ENCODE assay signal across 1 fruit fly cellular context in the genomic region with DNA sequence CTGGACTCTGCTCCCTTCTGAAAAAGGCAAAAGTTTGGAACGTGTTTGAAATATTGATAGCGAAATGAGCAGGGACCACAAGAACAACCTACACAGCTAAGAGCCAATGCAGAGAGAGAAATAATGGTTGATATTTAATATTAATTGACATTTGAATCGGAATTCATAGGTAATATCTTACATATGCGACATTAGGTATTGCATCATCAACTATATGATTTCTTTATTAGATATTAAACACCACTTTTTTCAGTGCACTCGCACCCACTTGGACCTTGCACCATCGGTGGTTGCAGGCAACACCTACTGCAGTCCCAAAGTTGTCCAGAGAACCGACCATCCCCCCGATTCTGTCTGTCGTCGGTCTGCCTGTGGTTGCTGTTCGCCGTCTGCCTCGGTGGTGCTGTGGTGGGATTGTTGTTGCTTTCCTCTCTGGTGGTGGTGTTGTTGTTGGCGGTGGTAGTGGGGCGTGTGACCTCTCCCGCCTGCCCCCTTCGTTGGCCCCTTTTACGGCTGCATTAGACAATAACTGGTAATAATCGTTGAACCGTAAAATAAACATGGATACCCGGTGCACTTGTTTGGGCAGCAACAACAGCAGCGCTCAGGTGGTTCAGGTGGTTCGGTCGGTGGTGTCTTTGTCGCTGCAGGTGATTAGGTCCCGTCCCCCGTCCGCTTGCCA.
TF ChIP-seq lines count a peak whose summit lies in the region.

No protein-coding gene starts in this region.

TF ChIP-seq in whole organism, embryonic, 481 proteins besides CTCF, POLR2A, EP300 and RAD21 (continued from another document and continues in another):
- TF ChIP-seq pan (optimal IDR thresholded peaks at IDR 0.05; lab: Kevin White, UChicago) (no peak), pan (GFP tag; optimal IDR thresholded peaks at IDR 0.05 in 1 of 2, IDR thresholded peaks at IDR 0.05 in 1 of 2) (peak in 1 of 2 experiments; percentile 48), Lhr (GFP tag; optimal IDR thresholded peaks at IDR 0.05; lab: Kevin White, UChicago) (peak; percentile 36), CG34422 (GFP tag; IDR thresholded peaks at IDR 0.05; lab: Robert Waterston, UW) (peak; percentile 64; the same call in 2 of the 3 replicates), MTF-1 (GFP tag; optimal IDR thresholded peaks at IDR 0.05; lab: Kevin White, UChicago; ENCODE audit: borderline replicate concordance) (no peak), HLH54F (GFP tag; optimal IDR thresholded peaks at IDR 0.05; lab: Kevin White, UChicago) (no peak), dati (GFP tag; IDR thresholded peaks at IDR 0.05; lab: Robert Waterston, UW) (no peak), CG6689 (GFP tag; IDR thresholded peaks at IDR 0.05; lab: Robert Waterston, UW) (peak; percentile 74), jing (GFP tag; optimal IDR thresholded peaks at IDR 0.05; lab: Kevin White, UChicago) (peak; percentile 54), en (GFP tag; optimal IDR thresholded peaks at IDR 0.05; lab: Kevin White, UChicago) (no peak), ranshi (GFP tag; IDR thresholded peaks at IDR 0.05; lab: Robert Waterston, UW) (0 out of 2 replicates have a peak, but pooled peaks have one; percentile 27), CG10209 (GFP tag; optimal IDR thresholded peaks at IDR 0.05; lab: Kevin White, UChicago) (peak; percentile 62), Doc2 (GFP tag; IDR thresholded peaks at IDR 0.05; lab: Robert Waterston, UW) (0 out of 2 replicates have a peak, but pooled peaks have one; percentile 8), CG12071 (GFP tag; optimal IDR thresholded peaks at IDR 0.05; lab: Kevin White, UChicago) (peak; percentile 14), cad (GFP tag; optimal IDR thresholded peaks at IDR 0.05; lab: Kevin White, UChicago) (no peak), lbe (GFP tag; optimal IDR thresholded peaks at IDR 0.05; lab: Kevin White, UChicago) (no peak), sna (GFP tag; IDR thresholded peaks at IDR 0.05; lab: Robert Waterston, UW; ENCODE audit: partially characterized antibody) (no peak), CG16863 (GFP tag; optimal IDR thresholded peaks at IDR 0.05; lab: Kevin White, UChicago) (peak; percentile 35), pb (GFP tag; optimal IDR thresholded peaks at IDR 0.05; lab: Kevin White, UChicago) (no peak), Poxn (GFP tag; IDR thresholded peaks at IDR 0.05; lab: Robert Waterston, UW) (no peak), ems (GFP tag; optimal IDR thresholded peaks at IDR 0.05; lab: Kevin White, UChicago) (no peak), CG4854 (GFP tag; optimal IDR thresholded peaks at IDR 0.05; lab: Kevin White, UChicago) (peak; percentile 5), Dfd (GFP tag; optimal IDR thresholded peaks at IDR 0.05; lab: Kevin White, UChicago) (no peak), CG12219 (GFP tag; optimal IDR thresholded peaks at IDR 0.05; lab: Kevin White, UChicago) (peak; percentile 56), lilli (GFP tag; optimal IDR thresholded peaks at IDR 0.05; lab: Kevin White, UChicago) (no peak), CG7372 (GFP tag; IDR thresholded peaks at IDR 0.05; lab: Robert Waterston, UW) (peak; percentile 62; the same call in 1 of the 2 replicates), CG17328 (GFP tag; IDR thresholded peaks at IDR 0.05; lab: Robert Waterston, UW) (peak; percentile 80), insv (GFP tag; optimal IDR thresholded peaks at IDR 0.05; lab: Kevin White, UChicago) (no peak), Mes4 (GFP tag; optimal IDR thresholded peaks at IDR 0.05; lab: Kevin White, UChicago) (no peak), Hr39 (optimal IDR thresholded peaks at IDR 0.05; lab: Kevin White, UChicago) (no peak), Hr3 (GFP tag; optimal IDR thresholded peaks at IDR 0.05; lab: Kevin White, UChicago) (peak; percentile 31), tap (tag; optimal IDR thresholded peaks at IDR 0.05; lab: Kevin White, UChicago) (peak; percentile 69), Chrac-16 (GFP tag; optimal IDR thresholded peaks at IDR 0.05; lab: Kevin White, UChicago) (peak; percentile 50), Hand (GFP tag; optimal IDR thresholded peaks at IDR 0.05; lab: Kevin White, UChicago) (no peak), CG17186 (GFP tag; optimal IDR thresholded peaks at IDR 0.05; lab: Kevin White, UChicago) (no peak), Bgb (GFP tag; IDR thresholded peaks at IDR 0.05; lab: Robert Waterston, UW; ENCODE audit: partially characterized antibody) (no peak), dmrt11E (tag; optimal IDR thresholded peaks at IDR 0.05; lab: Kevin White, UChicago) (peak; percentile 83), stc (GFP tag; IDR thresholded peaks at IDR 0.05; lab: Robert Waterston, UW) (peak; percentile 65; the same call in 1 of the 2 replicates), da (GFP tag; optimal IDR thresholded peaks at IDR 0.05; lab: Kevin White, UChicago) (no peak), Atf6 (GFP tag; IDR thresholded peaks at IDR 0.05; lab: Robert Waterston, UW) (peak; percentile 11; the same call in 1 of the 2 replicates), lab (GFP tag; optimal IDR thresholded peaks at IDR 0.05; lab: Kevin White, UChicago) (peak; percentile 38), sqz (GFP tag; optimal IDR thresholded peaks at IDR 0.05; lab: Kevin White, UChicago) (peak; percentile 29), abd-A (tag; optimal IDR thresholded peaks at IDR 0.05; lab: Kevin White, UChicago) (no peak), CG6254 (GFP tag; optimal IDR thresholded peaks at IDR 0.05; lab: Kevin White, UChicago) (peak; percentile 76), CG15696 (tag; optimal IDR thresholded peaks at IDR 0.05; lab: Kevin White, UChicago) (peak; percentile 40), CG12391 (tag; optimal IDR thresholded peaks at IDR 0.05; lab: Kevin White, UChicago) (peak; percentile 78), CG8359 (GFP tag; optimal IDR thresholded peaks at IDR 0.05; lab: Kevin White, UChicago; ENCODE audit: borderline replicate concordance) (peak; percentile 10), sc (optimal IDR thresholded peaks at IDR 0.05; lab: Kevin White, UChicago) (no peak), sc (GFP tag; optimal IDR thresholded peaks at IDR 0.05; lab: Kevin White, UChicago) (peak; percentile 52), fd64A (GFP tag; optimal IDR thresholded peaks at IDR 0.05; lab: Kevin White, UChicago) (no peak), CG11504 (tag; optimal IDR thresholded peaks at IDR 0.05; lab: Kevin White, UChicago) (peak; percentile 60), CG33557 (GFP tag; optimal IDR thresholded peaks at IDR 0.05; lab: Kevin White, UChicago) (no peak), CG9727 (GFP tag; optimal IDR thresholded peaks at IDR 0.05; lab: Kevin White, UChicago) (peak; percentile 80), NfI (GFP tag; optimal IDR thresholded peaks at IDR 0.05; lab: Kevin White, UChicago) (peak; percentile 16), Taf1 (GFP tag; IDR thresholded peaks at IDR 0.05; lab: Robert Waterston, UW) (no peak), CG18619 (GFP tag; optimal IDR thresholded peaks at IDR 0.05; lab: Kevin White, UChicago) (peak; percentile 40), slbo (GFP tag; IDR thresholded peaks at IDR 0.05; lab: Robert Waterston, UW) (peak; percentile 35), CG31365 (tag; optimal IDR thresholded peaks at IDR 0.05; lab: Kevin White, UChicago) (no peak), ind (GFP tag; optimal IDR thresholded peaks at IDR 0.05; lab: Kevin White, UChicago) (peak; percentile 4), Dp (GFP tag; optimal IDR thresholded peaks at IDR 0.05; lab: Kevin White, UChicago) (no peak), bcd (GFP tag; optimal IDR thresholded peaks at IDR 0.05; lab: Kevin White, UChicago) (peak; percentile 60), mam (GFP tag; optimal IDR thresholded peaks at IDR 0.05; lab: Kevin White, UChicago) (peak; percentile 7), stwl (tag; optimal IDR thresholded peaks at IDR 0.05; lab: Kevin White, UChicago) (peak; percentile 11), BEAF-32 (GFP tag; optimal IDR thresholded peaks at IDR 0.05; lab: Kevin White, UChicago) (no peak), ken (GFP tag; IDR thresholded peaks at IDR 0.05; lab: Robert Waterston, UW) (peak; percentile 67), CG32772 (GFP tag; IDR thresholded peaks at IDR 0.05; lab: Robert Waterston, UW) (peak; percentile 61), slp2 (GFP tag; optimal IDR thresholded peaks at IDR 0.05; lab: Kevin White, UChicago) (peak; percentile 20), CG8765 (GFP tag; IDR thresholded peaks at IDR 0.05; lab: Robert Waterston, UW) (peak; percentile 39; the same call in 1 of the 2 replicates), jumu (GFP tag; optimal IDR thresholded peaks at IDR 0.05; lab: Kevin White, UChicago) (no peak), luna (GFP tag; optimal IDR thresholded peaks at IDR 0.05; lab: Kevin White, UChicago) (no peak), gce (GFP tag; IDR thresholded peaks at IDR 0.05; lab: Robert Waterston, UW) (0 out of 3 replicates have a peak, but pooled peaks have one; percentile 13), corto (GFP tag; optimal IDR thresholded peaks at IDR 0.05; lab: Kevin White, UChicago) (peak; percentile 23), CG9876 (GFP tag; optimal IDR thresholded peaks at IDR 0.05; lab: Kevin White, UChicago) (no peak), trh (GFP tag; optimal IDR thresholded peaks at IDR 0.05; lab: Kevin White, UChicago) (no peak), CG13424 (tag; optimal IDR thresholded peaks at IDR 0.05; lab: Kevin White, UChicago) (peak; percentile 62), CG10431 (GFP tag; optimal IDR thresholded peaks at IDR 0.05; lab: Kevin White, UChicago) (no peak), CG5953 (GFP tag; IDR thresholded peaks at IDR 0.05; lab: Robert Waterston, UW) (0 out of 2 replicates have a peak, but pooled peaks have one; percentile 32), CG6683 (GFP tag; optimal IDR thresholded peaks at IDR 0.05; lab: Kevin White, UChicago) (no peak), CG4328 (GFP tag; optimal IDR thresholded peaks at IDR 0.05; lab: Kevin White, UChicago) (no peak), trem (tag; optimal IDR thresholded peaks at IDR 0.05; lab: Kevin White, UChicago) (peak; percentile 51), Dip3 (GFP tag; optimal IDR thresholded peaks at IDR 0.05; lab: Kevin White, UChicago) (no peak), grn (GFP tag; optimal IDR thresholded peaks at IDR 0.05; lab: Kevin White, UChicago) (no peak), CG31441 (GFP tag; IDR thresholded peaks at IDR 0.05; lab: Robert Waterston, UW) (peak; percentile 54), org-1 (GFP tag; optimal IDR thresholded peaks at IDR 0.05; lab: Kevin White, UChicago) (peak; percentile 40), Dad (GFP tag; optimal IDR thresholded peaks at IDR 0.05; lab: Kevin White, UChicago) (no peak), nerfin-1 (tag; optimal IDR thresholded peaks at IDR 0.05; lab: Kevin White, UChicago) (peak; percentile 59), lola (GFP tag; optimal IDR thresholded peaks at IDR 0.05; lab: Kevin White, UChicago) (peak in 1 of 3 experiments; percentile 72), CG8388 (GFP tag; optimal IDR thresholded peaks at IDR 0.05; lab: Kevin White, UChicago) (peak; percentile 77), gfzf (GFP tag; optimal IDR thresholded peaks at IDR 0.05; lab: Kevin White, UChicago) (no peak), NK7.1 (GFP tag; optimal IDR thresholded peaks at IDR 0.05; lab: Kevin White, UChicago) (peak; percentile 24), CG31388 (GFP tag; optimal IDR thresholded peaks at IDR 0.05; lab: Kevin White, UChicago) (no peak), tio (GFP tag; optimal IDR thresholded peaks at IDR 0.05; lab: Kevin White, UChicago) (no peak), CG30431 (GFP tag; optimal IDR thresholded peaks at IDR 0.05; lab: Kevin White, UChicago) (peak; percentile 56), Scr (GFP tag; IDR thresholded peaks at IDR 0.05; lab: Robert Waterston, UW; ENCODE audit: partially characterized antibody) (no peak), seq (GFP tag; IDR thresholded peaks at IDR 0.05; lab: Robert Waterston, UW) (peak; percentile 37; the same call in 1 of the 2 replicates), CG17361 (GFP tag; IDR thresholded peaks at IDR 0.05; lab: Robert Waterston, UW) (peak; percentile 77), Rx (GFP tag; IDR thresholded peaks at IDR 0.05; lab: Robert Waterston, UW) (peak; percentile 74), CG33213 (GFP tag; optimal IDR thresholded peaks at IDR 0.05; lab: Kevin White, UChicago) (no peak), CG12299 (tag; optimal IDR thresholded peaks at IDR 0.05; lab: Kevin White, UChicago) (no peak), tup (GFP tag; optimal IDR thresholded peaks at IDR 0.05; lab: Kevin White, UChicago) (peak; percentile 3), Optix (GFP tag; IDR thresholded peaks at IDR 0.05; lab: Robert Waterston, UW) (peak; percentile 57; the same call in 1 of the 3 replicates), CG12155 (GFP tag; optimal IDR thresholded peaks at IDR 0.05; lab: Kevin White, UChicago) (no peak), amos (GFP tag; IDR thresholded peaks at IDR 0.05; lab: Robert Waterston, UW; ENCODE audit: partially characterized antibody) (no peak), kay (GFP tag; optimal IDR thresholded peaks at IDR 0.05; lab: Kevin White, UChicago) (no peak), mirr (GFP tag; optimal IDR thresholded peaks at IDR 0.05; lab: Kevin White, UChicago) (no peak), crc (GFP tag; optimal IDR thresholded peaks at IDR 0.05; lab: Kevin White, UChicago) (no peak), CG16779 (GFP tag; IDR thresholded peaks at IDR 0.05; lab: Robert Waterston, UW) (no peak), CG10979 (tag; optimal IDR thresholded peaks at IDR 0.05; lab: Kevin White, UChicago) (peak; percentile 78), rib (GFP tag; IDR thresholded peaks at IDR 0.05; lab: Robert Waterston, UW) (no peak), nau (GFP tag; optimal IDR thresholded peaks at IDR 0.05; lab: Kevin White, UChicago) (peak; percentile 7), Dek (tag; optimal IDR thresholded peaks at IDR 0.05; lab: Kevin White, UChicago) (peak; percentile 16), CG9932 (GFP tag; IDR thresholded peaks at IDR 0.05; lab: Robert Waterston, UW) (0 out of 2 replicates have a peak, but pooled peaks have one; percentile 16), cg (GFP tag; optimal IDR thresholded peaks at IDR 0.05; lab: Kevin White, UChicago) (no peak), H15 (GFP tag; IDR thresholded peaks at IDR 0.05; lab: Robert Waterston, UW) (peak; percentile 41; the same call in 1 of the 3 replicates), odd (GFP tag; optimal IDR thresholded peaks at IDR 0.05; lab: Kevin White, UChicago) (peak; percentile 17), ato (GFP tag; IDR thresholded peaks at IDR 0.05; lab: Robert Waterston, UW; ENCODE audit: partially characterized antibody) (no peak), CG6272 (GFP tag; IDR thresholded peaks at IDR 0.05; lab: Robert Waterston, UW) (peak; percentile 39; the same call in 1 of the 2 replicates), Deaf1 (tag; optimal IDR thresholded peaks at IDR 0.05; lab: Kevin White, UChicago) (no peak), fd102C (GFP tag; optimal IDR thresholded peaks at IDR 0.05; lab: Kevin White, UChicago) (no peak), sim (GFP tag; IDR thresholded peaks at IDR 0.05; lab: Robert Waterston, UW) (peak; percentile 75), her (GFP tag; optimal IDR thresholded peaks at IDR 0.05; lab: Kevin White, UChicago) (no peak), sr (GFP tag; IDR thresholded peaks at IDR 0.05; lab: Robert Waterston, UW) (no peak)
